Worm (Caenorhabditis elegans) whole organism, late embryonic: ENCODE data around the gene Y54G2A.48.

ENCODE experiments used
- F13H6.1 ChIP-seq: sonication (generic microtip); optimal IDR thresholded peaks from 2 replicates; lab custom pipeline; 2016; ENCODE audit warnings: missing genetic modification characterization, missing compliant biosample characterization
- K02D7.2 ChIP-seq: sonication (generic microtip); optimal IDR thresholded peaks from 2 replicates; lab custom pipeline; 2017; ENCODE audit warnings: mild to moderate bottlenecking, missing genetic modification characterization, missing compliant biosample characterization
- K09A11.1 ChIP-seq: sonication (generic microtip); optimal IDR thresholded peaks from 2 replicates; lab custom pipeline; 2017; ENCODE audit warnings: antibody characterized with exemption, mild to moderate bottlenecking, missing genetic modification characterization, missing compliant biosample characterization; ENCODE audit not compliant: insufficient read depth
- T23F11.4 ChIP-seq: fragments of 200-800 bp; sonication (Bioruptor generic); optimal IDR thresholded peaks from 2 replicates; lab custom pipeline; 2018; ENCODE audit warnings: mild to moderate bottlenecking, missing genetic modification characterization, missing compliant biosample characterization
- ceh-14 ChIP-seq: sonication (generic microtip); optimal IDR thresholded peaks from 2 replicates; lab custom pipeline; 2016; ENCODE audit warnings: missing genotype, missing genetic modification characterization, missing compliant biosample characterization
- ceh-24 ChIP-seq: sonication (generic microtip); optimal IDR thresholded peaks from 2 replicates; lab custom pipeline; 2016; ENCODE audit warnings: mild to moderate bottlenecking, missing genetic modification characterization, missing compliant biosample characterization
- ceh-34 ChIP-seq: sonication (generic microtip); optimal IDR thresholded peaks from 2 replicates; lab custom pipeline; 2016; ENCODE audit warnings: mild to moderate bottlenecking, missing genetic modification characterization, missing compliant biosample characterization
- ceh-45 ChIP-seq: fragments of 200-800 bp; sonication (Bioruptor generic); IDR thresholded peaks from 2 replicates; pipeline ENCODE4 v1.3.6; 2022; ENCODE audit warnings: missing genetic modification reagents, missing genetic modification characterization, missing compliant biosample characterization
- ceh-6 ChIP-seq: fragments of 200-800 bp; sonication (Bioruptor generic); optimal IDR thresholded peaks from 2 replicates; lab custom pipeline; 2018; ENCODE audit warnings: mild to moderate bottlenecking, missing genetic modification characterization, missing compliant biosample characterization
- ceh-9 ChIP-seq: sonication (generic microtip); optimal IDR thresholded peaks from 2 replicates; lab custom pipeline; 2016; ENCODE audit warnings: mild to moderate bottlenecking, missing genetic modification characterization, inconsistent platforms, missing compliant biosample characterization
- che-1 ChIP-seq: sonication (generic microtip); optimal IDR thresholded peaks from 2 replicates; lab custom pipeline; 2016; ENCODE audit warnings: mild to moderate bottlenecking, missing genetic modification characterization, missing compliant biosample characterization
- dmd-4 ChIP-seq: sonication (generic microtip); optimal IDR thresholded peaks from 2 replicates; lab custom pipeline; 2016; ENCODE audit warnings: borderline replicate concordance, missing genetic modification characterization, missing compliant biosample characterization
- elt-2 ChIP-seq: sonication (generic microtip); optimal IDR thresholded peaks from 2 replicates; lab custom pipeline; 2016; ENCODE audit warnings: missing genetic modification reagents, missing genetic modification characterization, missing compliant biosample characterization
- elt-4 ChIP-seq: sonication (generic microtip); optimal IDR thresholded peaks from 2 replicates; lab custom pipeline; 2016; ENCODE audit warnings: missing genetic modification characterization, missing compliant biosample characterization
- fax-1 ChIP-seq: sonication (generic microtip); optimal IDR thresholded peaks from 2 replicates; lab custom pipeline; 2016; ENCODE audit warnings: missing genotype, missing genetic modification characterization, missing compliant biosample characterization
- fkh-10 ChIP-seq: fragments of 150-350 bp; optimal IDR thresholded peaks from 2 replicates; lab custom pipeline; 2014; ENCODE audit warnings: missing biosample characterization, missing genetic modification reagents, missing genetic modification characterization
- fkh-6 ChIP-seq: sonication (generic microtip); optimal IDR thresholded peaks from 2 replicates; lab custom pipeline; 2016; ENCODE audit warnings: missing genetic modification characterization, missing compliant biosample characterization
- hlh-13 ChIP-seq: fragments of 200-800 bp; sonication (Bioruptor generic); optimal IDR thresholded peaks from 2 replicates; lab custom pipeline; 2018; ENCODE audit warnings: mild to moderate bottlenecking, missing genetic modification characterization, missing compliant biosample characterization
- hlh-15 ChIP-seq: sonication (generic microtip); optimal IDR thresholded peaks from 2 replicates; lab custom pipeline; 2016; ENCODE audit warnings: missing genetic modification characterization, missing compliant biosample characterization
- hlh-6 ChIP-seq: sonication (generic microtip); optimal IDR thresholded peaks from 2 replicates; lab custom pipeline; 2016; ENCODE audit warnings: missing genotype, missing genetic modification characterization, missing compliant biosample characterization
- hlh-8 ChIP-seq: sonication (generic microtip); optimal IDR thresholded peaks from 2 replicates; lab custom pipeline; 2016; ENCODE audit warnings: missing genotype, missing genetic modification characterization, missing compliant biosample characterization
- madf-2 ChIP-seq: sonication (generic microtip); optimal IDR thresholded peaks from 2 replicates; lab custom pipeline; 2017; ENCODE audit warnings: missing genetic modification characterization, missing compliant biosample characterization
- npax-4 ChIP-seq: sonication (generic microtip); optimal IDR thresholded peaks from 2 replicates; lab custom pipeline; 2016; ENCODE audit warnings: missing genetic modification characterization, missing compliant biosample characterization
- pqm-1 ChIP-seq: sonication (generic microtip); optimal IDR thresholded peaks from 2 replicates; lab custom pipeline; 2016; ENCODE audit warnings: missing genetic modification characterization, missing compliant biosample characterization
- pros-1 ChIP-seq: fragments of 150-350 bp; optimal IDR thresholded peaks from 2 replicates; lab custom pipeline; 2014; ENCODE audit warnings: missing biosample characterization, missing genetic modification reagents, missing genetic modification characterization
- sdc-2 ChIP-seq: sonication (generic microtip); optimal IDR thresholded peaks from 2 replicates; lab custom pipeline; 2016; ENCODE audit warnings: missing genotype, missing genetic modification characterization, missing compliant biosample characterization
- sox-2 ChIP-seq: fragments of 200-800 bp; sonication (Bioruptor generic); IDR thresholded peaks from 2 replicates; pipeline ENCODE4 v1.3.6; 2022; ENCODE audit warnings: missing genetic modification reagents, missing genetic modification characterization, missing compliant biosample characterization
- sox-4 ChIP-seq: sonication (generic microtip); optimal IDR thresholded peaks from 2 replicates; lab custom pipeline; 2017; ENCODE audit warnings: mild to moderate bottlenecking, missing genetic modification characterization, inconsistent platforms, missing compliant biosample characterization
- syd-9 ChIP-seq: sonication (generic microtip); optimal IDR thresholded peaks from 2 replicates; lab custom pipeline; 2016; ENCODE audit warnings: mild to moderate bottlenecking, missing genetic modification characterization, moderate library complexity, missing compliant biosample characterization
- tbx-2 ChIP-seq: sonication (generic microtip); optimal IDR thresholded peaks from 2 replicates; lab custom pipeline; 2016; ENCODE audit warnings: missing genetic modification characterization, missing compliant biosample characterization
- unc-3 ChIP-seq, 2 experiments: fragments of 200-800 bp in 1 of 2; sonication (Bioruptor generic) in 1 of 2; sonication (generic microtip) in 1 of 2; conservative IDR thresholded peaks in 1 of 2; optimal IDR thresholded peaks in 1 of 2; 2 replicates each; pipeline versions ENCODE4 v1.3.6 to Lab custom; 2016 to 2022; ENCODE audit warnings: missing compliant biosample characterization in 2 of 2, missing genetic modification characterization in 2 of 2, missing genetic modification reagents in 1 of 2
- unc-42 ChIP-seq: sonication (generic microtip); optimal IDR thresholded peaks from 2 replicates; lab custom pipeline; 2016; ENCODE audit warnings: missing genotype, missing genetic modification characterization, missing compliant biosample characterization
- unc-86 ChIP-seq: sonication (generic microtip); optimal IDR thresholded peaks from 2 replicates; lab custom pipeline; 2016; ENCODE audit warnings: missing genetic modification characterization, missing compliant biosample characterization
- zip-5 ChIP-seq: sonication (generic microtip); optimal IDR thresholded peaks from 2 replicates; lab custom pipeline; 2016; ENCODE audit warnings: missing genetic modification characterization, missing compliant biosample characterization
- ztf-16 ChIP-seq: sonication (generic microtip); optimal IDR thresholded peaks from 2 replicates; lab custom pipeline; 2017; ENCODE audit warnings: missing genetic modification characterization, missing compliant biosample characterization

The Y54G2A.48 gene

DNA sequence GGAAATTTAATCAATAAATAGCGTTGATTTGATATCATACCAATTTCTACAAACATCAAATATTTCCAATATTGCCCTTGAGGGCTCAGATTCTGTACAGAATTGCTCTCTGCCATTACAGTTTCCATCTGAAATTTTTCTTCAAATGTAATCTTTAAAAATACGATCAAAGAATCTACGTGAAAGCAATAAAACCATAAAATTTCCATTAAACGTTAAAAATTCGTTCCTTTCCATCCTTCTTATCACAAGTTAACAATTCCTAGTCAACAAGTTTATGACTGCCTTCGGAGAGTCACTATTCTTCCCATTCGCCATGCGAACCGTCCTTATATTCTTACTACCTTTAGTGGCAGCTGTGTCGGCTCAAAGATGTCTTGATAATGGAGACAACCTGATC, 2.9 kb upstream of the Y54G2A.48 start, which contains the start of gene clec-82:
Gene clec-82, plus strand, starts transcription at position 301 of the 400 bp plus-strand sequence.
- TF ChIP-seq ceh-34 = no peak
- TF ChIP-seq tbx-2 (tag; lab: Kevin White, UChicago) = no peak
- no peak for TF ChIP-seq elt-4 (tag; lab: Kevin White, UChicago)
- no peak for TF ChIP-seq sox-2 (GFP tag; lab: Robert Waterston, UW)

DNA sequence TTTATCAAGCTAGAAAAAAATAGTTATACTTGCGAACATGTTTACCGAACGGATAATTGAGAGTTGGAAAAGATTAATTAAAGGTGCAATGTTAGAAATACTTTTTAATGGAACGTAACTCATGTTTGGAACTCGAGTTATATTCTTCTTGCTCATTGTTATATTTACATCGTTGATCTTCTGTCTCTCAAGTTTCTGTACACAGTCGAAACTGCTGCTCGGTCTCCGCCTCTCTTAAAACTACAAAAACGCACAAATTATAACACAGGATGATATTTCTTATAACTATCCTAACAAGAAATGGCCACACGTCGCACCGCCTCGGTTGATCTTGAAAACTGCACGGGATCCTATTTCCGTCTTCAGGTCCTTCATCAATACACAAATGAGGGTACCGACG, 2.0 kb upstream of the Y54G2A.48 start, which contains the start of gene pudl-2:
Gene pudl-2, plus strand, starts transcription at position 301 of the 400 bp plus-strand sequence.
- TF ChIP-seq unc-86 (tag; lab: Kevin White, UChicago) = no peak
- no peak for TF ChIP-seq unc-3 (GFP tag; conservative IDR thresholded peaks at IDR 0.05; lab: Robert Waterston, UW)
- no peak for TF ChIP-seq unc-3 (tag; optimal IDR thresholded peaks at IDR 0.05; lab: Kevin White, UChicago)
- TF ChIP-seq ztf-16 (tag; lab: Kevin White, UChicago) = no peak
- no peak for TF ChIP-seq fax-1 (tag; lab: Kevin White, UChicago)
- TF ChIP-seq ceh-24 (tag; lab: Kevin White, UChicago) = no peak
- TF ChIP-seq zip-5 = no peak
- no peak for TF ChIP-seq unc-42 (tag; lab: Kevin White, UChicago)
- TF ChIP-seq K02D7.2 (tag; lab: Kevin White, UChicago) = no peak
- TF ChIP-seq pqm-1 (tag; lab: Kevin White, UChicago) = no peak
- no peak for TF ChIP-seq hlh-8 (tag; lab: Kevin White, UChicago)
- TF ChIP-seq fkh-6 (tag; lab: Kevin White, UChicago) = no peak
- no peak for TF ChIP-seq sdc-2 (tag; lab: Kevin White, UChicago)
- no peak for TF ChIP-seq hlh-15
- TF ChIP-seq npax-4 (tag; lab: Kevin White, UChicago) = no peak
- no peak for TF ChIP-seq fkh-10 (GFP tag; lab: Kevin White, UChicago)
- no peak for TF ChIP-seq pros-1 (tag; lab: Kevin White, UChicago)
- TF ChIP-seq elt-4 (tag; lab: Kevin White, UChicago) = no peak
- no peak for TF ChIP-seq syd-9 (tag; lab: Kevin White, UChicago)
- TF ChIP-seq ceh-6 (GFP tag; lab: Kevin White, UChicago) = no peak
- TF ChIP-seq T23F11.4 (GFP tag; lab: Kevin White, UChicago) = no peak

- no peak for TF ChIP-seq dmd-4 (tag; lab: Kevin White, UChicago)
- no peak for TF ChIP-seq hlh-15
- TF ChIP-seq F13H6.1 (tag; lab: Kevin White, UChicago) = no peak
- TF ChIP-seq fkh-10 (GFP tag; lab: Kevin White, UChicago) = no peak
- no peak for TF ChIP-seq hlh-13
- TF ChIP-seq unc-42 (tag; lab: Kevin White, UChicago) = no peak
- no peak for TF ChIP-seq hlh-8 (tag; lab: Kevin White, UChicago)
- TF ChIP-seq che-1 (tag; lab: Kevin White, UChicago) = no peak
- no peak for TF ChIP-seq madf-2
- no peak for TF ChIP-seq elt-2 (tag; lab: Kevin White, UChicago)
- no peak for TF ChIP-seq K09A11.1
- no peak for TF ChIP-seq ceh-14 (tag; lab: Kevin White, UChicago)
- no peak for TF ChIP-seq pros-1 (tag; lab: Kevin White, UChicago)
- no peak for TF ChIP-seq ceh-6 (GFP tag; lab: Kevin White, UChicago)
- TF ChIP-seq ceh-34 = no peak
Observed at ce11 chrIV:2826335-2826734, 6.2 kb downstream of the Y54G2A.48 start.

DNA sequence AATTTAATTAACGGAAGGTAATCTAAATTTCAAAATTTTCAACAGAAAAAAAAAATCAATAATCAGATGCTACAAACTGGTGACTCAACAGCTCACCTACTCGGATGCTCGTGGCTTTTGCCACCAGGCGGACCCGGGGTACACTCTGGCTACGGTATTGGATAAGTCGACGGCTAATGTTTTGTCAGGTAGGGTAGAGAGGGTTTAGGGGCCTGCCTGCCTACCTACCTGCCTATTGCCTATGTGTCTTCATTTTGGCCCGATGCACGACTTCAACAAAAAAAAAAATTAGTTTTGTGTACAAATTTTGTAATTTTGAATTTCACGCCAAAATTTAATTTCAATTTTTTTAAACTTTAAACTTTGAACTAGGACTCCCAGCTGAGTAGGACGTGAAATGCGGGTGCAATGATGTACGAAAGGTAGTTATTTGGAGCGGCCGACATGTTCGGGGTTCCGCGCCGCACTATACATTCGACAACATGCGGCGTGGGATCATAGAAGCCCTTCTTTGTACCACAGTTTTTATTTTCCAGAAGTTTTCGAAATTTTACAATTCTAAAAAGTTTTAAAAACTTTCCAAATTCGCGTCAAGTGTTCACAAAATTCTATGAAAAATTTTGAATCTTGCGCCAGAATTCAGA, 6.9 kb downstream of the Y54G2A.48 start:
- TF ChIP-seq ceh-45 (GFP tag; lab: Robert Waterston, UW) (no peak), hlh-6 (no peak), ceh-9 (tag; lab: Kevin White, UChicago) (no peak), sox-4 (tag; lab: Kevin White, UChicago) (no peak), madf-2 (no peak), fkh-6 (tag; lab: Kevin White, UChicago) (no peak)
- TF ChIP-seq, all 69 proteins: peak for 0
